Worm (Caenorhabditis elegans) whole organism, midembryonic: Measurements from ENCODE around the gene cpr-4.

Experiments
- T22C8.4 ChIP-seq: fragments of 200-800 bp; sonication (Bioruptor generic); IDR thresholded peaks from 2 replicates; pipeline ENCODE4 v1.3.6; 2022; ENCODE audit warnings: missing genetic modification characterization, missing compliant biosample characterization
- cog-1 ChIP-seq: sonication (generic microtip); optimal IDR thresholded peaks from 2 replicates; lab custom pipeline; 2016; ENCODE audit warnings: missing genetic modification characterization, missing compliant biosample characterization
- flt-1 ChIP-seq: fragments of 200-800 bp; sonication (Bioruptor generic); IDR thresholded peaks from 2 replicates; pipeline ENCODE4 v1.3.6; 2022; ENCODE audit warnings: missing genetic modification characterization, missing compliant biosample characterization
- klf-2 ChIP-seq: fragments of 200-800 bp; sonication (Bioruptor generic); conservative IDR thresholded peaks from 2 replicates; pipeline ENCODE4 v1.3.6; 2022; ENCODE audit warnings: missing genetic modification reagents, missing genetic modification characterization, missing compliant biosample characterization
- med-1 ChIP-seq: sonication (generic microtip); optimal IDR thresholded peaks from 2 replicates; lab custom pipeline; 2017; ENCODE audit warnings: missing genetic modification characterization, mild to moderate bottlenecking, missing compliant biosample characterization, antibody characterized with exemption, missing genetic modification reagents; ENCODE audit not compliant: insufficient read depth
- ref-1 ChIP-seq: fragments of 200-800 bp; sonication (Bioruptor generic); conservative IDR thresholded peaks from 2 replicates; pipeline ENCODE4 v1.3.6; 2022; ENCODE audit warnings: missing genetic modification reagents, missing genetic modification characterization, missing compliant biosample characterization
- tab-1 ChIP-seq: fragments of 200-800 bp; sonication (Bioruptor generic); IDR thresholded peaks from 2 replicates; pipeline ENCODE4 v1.3.6; 2022; ENCODE audit warnings: missing genetic modification characterization, missing compliant biosample characterization
- ztf-23 ChIP-seq: fragments of 200-800 bp; sonication (Bioruptor generic); IDR thresholded peaks from 2 replicates; pipeline ENCODE4 v1.3.6; 2022; ENCODE audit warnings: missing genetic modification reagents, missing genetic modification characterization, missing compliant biosample characterization
- ztf-29 ChIP-seq: fragments of 200-800 bp; sonication (Bioruptor generic); IDR thresholded peaks from 2 replicates; pipeline ENCODE4 v1.3.6; 2022; ENCODE audit warnings: missing genetic modification reagents, missing genetic modification characterization, missing compliant biosample characterization

The cpr-4 gene

DNA sequence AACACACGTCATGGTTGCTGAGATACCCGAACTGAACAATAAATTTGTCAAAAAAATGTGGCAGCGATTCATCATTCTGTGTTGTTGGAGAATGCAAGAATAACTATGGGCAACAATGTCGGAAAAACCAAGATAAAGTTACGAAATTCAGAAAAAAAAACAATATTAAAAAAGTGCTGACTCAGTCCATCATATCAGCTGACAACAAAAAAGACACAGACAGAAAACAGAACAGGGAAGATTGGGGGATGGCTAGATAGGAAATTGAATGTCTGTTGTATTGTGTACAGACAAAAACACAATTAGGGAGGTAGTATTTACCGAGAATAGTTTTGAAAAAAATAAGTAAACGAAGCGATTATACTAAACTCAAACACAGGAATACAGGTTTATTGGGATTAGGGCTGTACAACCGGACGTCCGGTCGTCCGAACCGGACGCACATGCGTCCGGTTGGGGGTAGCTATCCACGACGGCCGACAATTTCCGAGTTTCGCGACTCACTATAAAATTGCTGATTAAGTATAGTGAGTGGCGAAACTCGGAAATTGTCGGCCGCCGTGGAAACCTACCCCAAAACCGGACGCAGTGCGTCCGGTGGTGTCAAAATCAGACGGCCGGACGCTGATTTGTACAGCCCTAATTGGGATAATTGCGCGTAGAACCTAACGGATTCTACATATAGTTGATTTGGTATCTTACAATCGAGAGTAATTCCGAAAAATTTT is 43.2 kb downstream of the cpr-4 start:
- TF ChIP-seq ztf-29 (no peak), flt-1 (GFP tag; lab: Robert Waterston, UW) (no peak), tab-1 (GFP tag; lab: Robert Waterston, UW) (no peak), klf-2 (GFP tag; lab: Robert Waterston, UW) (no peak), med-1 (GFP tag; lab: Kevin White, UChicago) (no peak), T22C8.4 (GFP tag; lab: Robert Waterston, UW) (no peak), ztf-23 (GFP tag; lab: Robert Waterston, UW) (no peak), cog-1 (tag; lab: Kevin White, UChicago) (no peak), ref-1 (GFP tag; lab: Robert Waterston, UW) (no peak)

DNA sequence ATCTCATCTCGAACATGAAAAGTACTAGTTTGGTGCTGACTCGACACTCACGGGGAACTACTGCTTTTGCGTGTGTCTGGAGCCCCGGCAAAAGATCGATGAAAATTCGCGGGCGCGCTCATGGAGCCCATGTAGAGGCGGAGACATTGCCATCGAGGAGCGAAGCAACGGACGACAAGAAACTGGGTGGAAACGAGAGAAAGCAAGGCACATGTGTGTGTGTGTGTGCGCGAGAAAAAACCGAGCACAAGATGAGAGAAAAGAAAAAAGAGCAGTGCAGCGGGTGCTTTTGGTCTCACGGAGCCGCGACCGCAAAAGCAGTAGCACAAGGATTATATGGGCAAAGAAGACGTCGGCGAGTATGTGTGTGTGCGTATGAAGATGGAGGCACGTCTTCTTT is 44.3 kb downstream of the cpr-4 start:
- TF ChIP-seq tab-1 (GFP tag; lab: Robert Waterston, UW) (no peak), med-1 (GFP tag; lab: Kevin White, UChicago) (no peak), T22C8.4 (GFP tag; lab: Robert Waterston, UW) (no peak), klf-2 (GFP tag; lab: Robert Waterston, UW) (no peak), flt-1 (GFP tag; lab: Robert Waterston, UW) (no peak), cog-1 (tag; lab: Kevin White, UChicago) (no peak), ref-1 (GFP tag; lab: Robert Waterston, UW) (no peak), ztf-29 (no peak), ztf-23 (GFP tag; lab: Robert Waterston, UW) (no peak)

DNA sequence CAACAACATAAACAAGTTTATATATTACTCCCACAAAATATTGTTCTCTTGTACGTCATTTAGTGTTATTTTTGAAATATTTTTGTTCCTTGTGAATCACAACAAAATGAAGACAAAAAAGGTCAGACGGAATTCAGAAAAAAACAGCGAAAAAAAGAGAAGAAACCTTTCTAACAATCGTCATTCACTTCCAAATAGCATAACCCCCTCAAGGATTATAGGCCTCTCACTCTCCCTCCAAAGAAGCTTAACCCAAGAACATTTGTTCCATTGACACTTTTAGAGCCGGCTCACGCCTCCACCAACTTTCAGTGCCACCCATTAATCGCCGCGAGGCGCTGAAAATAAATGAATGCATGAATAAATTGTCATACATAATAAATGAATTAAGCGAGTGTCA is 45.1 kb downstream of the cpr-4 start:
- TF ChIP-seq ztf-23 (GFP tag; lab: Robert Waterston, UW) (no peak), klf-2 (GFP tag; lab: Robert Waterston, UW) (no peak), tab-1 (GFP tag; lab: Robert Waterston, UW) (no peak), T22C8.4 (GFP tag; lab: Robert Waterston, UW) (no peak), med-1 (GFP tag; lab: Kevin White, UChicago) (no peak), ref-1 (GFP tag; lab: Robert Waterston, UW) (no peak), cog-1 (tag; lab: Kevin White, UChicago) (no peak), flt-1 (GFP tag; lab: Robert Waterston, UW) (no peak), ztf-29 (no peak)

DNA sequence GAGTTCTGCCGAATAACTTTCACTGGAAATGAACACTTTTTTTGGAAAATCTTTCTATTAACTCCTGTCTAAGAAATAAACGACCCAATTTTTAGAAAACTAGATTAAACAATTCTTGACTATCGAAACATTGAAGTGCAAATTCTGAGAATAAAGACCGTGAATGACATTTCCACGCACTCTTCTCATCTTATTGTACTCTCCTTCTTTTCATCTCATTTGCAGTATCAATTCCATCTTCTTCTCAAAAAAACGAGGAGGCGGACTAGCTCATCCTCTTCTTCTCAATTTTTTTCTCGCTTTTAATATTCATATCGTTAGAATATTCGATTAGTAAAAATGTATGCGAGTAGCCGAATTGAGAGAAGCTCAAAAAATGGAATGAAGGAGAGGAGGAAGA is 47.2 kb downstream of the cpr-4 start:
- TF ChIP-seq klf-2 (GFP tag; lab: Robert Waterston, UW) = no peak
- no peak for TF ChIP-seq ztf-23 (GFP tag; lab: Robert Waterston, UW)
- no peak for TF ChIP-seq cog-1 (tag; lab: Kevin White, UChicago)
- no peak for TF ChIP-seq T22C8.4 (GFP tag; lab: Robert Waterston, UW)
- TF ChIP-seq flt-1 (GFP tag; lab: Robert Waterston, UW) = no peak
- no peak for TF ChIP-seq med-1 (GFP tag; lab: Kevin White, UChicago)
- no peak for TF ChIP-seq tab-1 (GFP tag; lab: Robert Waterston, UW)
- no peak for TF ChIP-seq ztf-29
- TF ChIP-seq ref-1 (GFP tag; lab: Robert Waterston, UW) = no peak

DNA sequence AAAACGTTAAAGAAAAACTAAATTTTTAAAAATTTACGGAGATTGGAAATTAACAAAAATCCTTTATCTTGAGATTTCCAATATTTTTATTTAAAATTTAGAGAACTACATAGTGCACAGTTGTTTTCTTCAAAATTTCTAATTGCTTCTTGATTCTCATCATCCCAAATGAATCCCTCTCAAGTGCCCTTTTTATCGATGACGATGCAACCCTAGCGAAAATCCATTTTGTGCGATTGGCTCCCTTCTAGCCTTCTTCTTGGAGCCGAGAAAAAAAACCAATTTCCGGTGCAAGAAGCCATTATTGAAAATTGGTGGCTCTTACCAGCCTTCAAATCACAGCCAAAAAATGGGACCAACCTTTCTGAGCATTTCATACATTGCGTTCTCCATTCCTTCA is 48.0 kb downstream of the cpr-4 start:
- no peak for TF ChIP-seq ztf-29
- no peak for TF ChIP-seq klf-2 (GFP tag; lab: Robert Waterston, UW)
- no peak for TF ChIP-seq ztf-23 (GFP tag; lab: Robert Waterston, UW)
- TF ChIP-seq tab-1 (GFP tag; lab: Robert Waterston, UW) = no peak
- TF ChIP-seq ref-1 (GFP tag; lab: Robert Waterston, UW) = no peak
- TF ChIP-seq cog-1 (tag; lab: Kevin White, UChicago) = no peak
- no peak for TF ChIP-seq med-1 (GFP tag; lab: Kevin White, UChicago)
- no peak for TF ChIP-seq flt-1 (GFP tag; lab: Robert Waterston, UW)
- no peak for TF ChIP-seq T22C8.4 (GFP tag; lab: Robert Waterston, UW)
